Worm (Caenorhabditis elegans) whole organism, mixed stage, embryonic: ENCODE data around the gene W04G3.5.

Experiments used
- elt-1 ChIP-seq: sonication (generic microtip); optimal IDR thresholded peaks from 2 replicates; lab custom pipeline; 2017; ENCODE audit warnings: missing genetic modification characterization, mild to moderate bottlenecking, missing compliant biosample characterization, antibody characterized with exemption, moderate library complexity, borderline replicate concordance; ENCODE audit not compliant: insufficient read depth
- nhr-28 ChIP-seq: fragments of 150-350 bp; optimal IDR thresholded peaks from 2 replicates; lab custom pipeline; 2014; ENCODE audit warnings: missing biosample characterization, missing genetic modification characterization
- tbx-8 ChIP-seq: fragments of 200-800 bp; sonication (Bioruptor generic); optimal IDR thresholded peaks from 2 replicates; lab custom pipeline; 2018; ENCODE audit warnings: mild to moderate bottlenecking, missing genetic modification characterization, moderate library complexity, missing compliant biosample characterization

DNA sequence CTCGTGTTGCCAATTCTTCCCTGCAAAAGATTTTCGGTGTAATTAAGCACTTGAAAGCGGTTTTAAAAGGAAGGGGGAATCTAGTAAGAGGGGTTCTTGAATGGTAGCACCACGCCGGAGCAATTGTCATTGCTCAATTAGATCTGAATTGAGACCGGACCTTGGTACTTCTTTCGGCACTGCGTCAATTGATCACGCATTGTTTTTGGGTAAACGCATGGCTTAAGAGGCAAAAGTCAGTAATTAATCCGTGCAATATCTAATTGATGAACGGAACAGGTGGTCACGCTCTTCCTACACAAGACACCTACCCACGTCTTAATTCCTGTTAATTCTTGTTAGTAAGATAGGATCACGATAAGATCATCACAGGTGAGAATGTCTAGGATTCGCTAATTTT lies 50.5 kb downstream of the W04G3.5 start:
- TF ChIP-seq tbx-8 (GFP tag; lab: Kevin White, UChicago) = no peak
- no peak for TF ChIP-seq elt-1 (tag; lab: Kevin White, UChicago)
- no peak for TF ChIP-seq nhr-28 (tag; lab: Kevin White, UChicago)
